Worm (Caenorhabditis elegans) whole organism, L2 larva: ENCODE data around the gene catp-8.
A peak's percentile ranks its signal among the peaks of the same experiment; 100 is the strongest.

ENCODE experiments used
- C34F6.9 ChIP-seq: fragments of 150-350 bp; optimal IDR thresholded peaks from 2 replicates; lab custom pipeline; 2014; ENCODE audit warnings: missing biosample characterization, missing genetic modification characterization
- F13H6.1 ChIP-seq: sonication (generic microtip); optimal IDR thresholded peaks from 2 replicates; lab custom pipeline; 2016; ENCODE audit warnings: missing genetic modification characterization, missing compliant biosample characterization
- R02D3.7 ChIP-seq: fragments of 150-350 bp; optimal IDR thresholded peaks from 2 replicates; lab custom pipeline; 2014; ENCODE audit warnings: missing biosample characterization, missing genetic modification characterization
- Y55F3AM.14 ChIP-seq: fragments of 200-800 bp; sonication (Bioruptor generic); optimal IDR thresholded peaks from 2 replicates; lab custom pipeline; 2018; ENCODE audit warnings: mild to moderate bottlenecking, missing genetic modification characterization, missing compliant biosample characterization
- ZK546.5 ChIP-seq: sonication (generic microtip); optimal IDR thresholded peaks from 2 replicates; lab custom pipeline; 2017; ENCODE audit warnings: missing biosample characterization, missing genetic modification characterization
- alr-1 ChIP-seq: fragments of 150-350 bp; optimal IDR thresholded peaks from 2 replicates; lab custom pipeline; 2014; ENCODE audit warnings: missing biosample characterization, missing genetic modification characterization
- ama-1 ChIP-seq: fragments of 150-350 bp; optimal IDR thresholded peaks from 2 replicates; lab custom pipeline; 2018; ENCODE audit warnings: inconsistent platforms
- blmp-1 ChIP-seq: sonication (generic microtip); optimal IDR thresholded peaks from 2 replicates; lab custom pipeline; 2017; ENCODE audit warnings: missing genetic modification characterization, mild to moderate bottlenecking, missing compliant biosample characterization, antibody characterized with exemption, moderate library complexity; ENCODE audit not compliant: insufficient read depth
- ceh-16 ChIP-seq: fragments of 150-350 bp; optimal IDR thresholded peaks from 2 replicates; lab custom pipeline; 2014; ENCODE audit warnings: missing biosample characterization, missing genetic modification characterization
- ceh-82 ChIP-seq: fragments of 150-350 bp; optimal IDR thresholded peaks from 2 replicates; lab custom pipeline; 2014; ENCODE audit warnings: missing biosample characterization, missing genetic modification characterization
- crh-2 ChIP-seq: sonication (generic microtip); optimal IDR thresholded peaks from 2 replicates; lab custom pipeline; 2017; ENCODE audit warnings: missing biosample characterization, missing genetic modification characterization
- dmd-4 ChIP-seq: sonication (generic microtip); optimal IDR thresholded peaks from 2 replicates; lab custom pipeline; 2017; ENCODE audit warnings: missing biosample characterization, missing genetic modification characterization
- egl-27 ChIP-seq: sonication (generic microtip); optimal IDR thresholded peaks from 3 replicates; lab custom pipeline; 2017; ENCODE audit warnings: missing biosample characterization, missing genetic modification reagents, missing genetic modification characterization
- elt-1 ChIP-seq: fragments of 150-350 bp; optimal IDR thresholded peaks from 2 replicates; lab custom pipeline; 2014; ENCODE audit warnings: missing biosample characterization, missing genetic modification characterization
- elt-3 ChIP-seq: sonication (generic microtip); optimal IDR thresholded peaks from 2 replicates; lab custom pipeline; 2017; ENCODE audit warnings: missing biosample characterization, missing genetic modification characterization
- fos-1 ChIP-seq: fragments of 150-350 bp; optimal IDR thresholded peaks from 2 replicates; lab custom pipeline; 2014; ENCODE audit warnings: missing biosample characterization, missing genetic modification characterization
- lin-13 ChIP-seq: fragments of 150-350 bp; optimal IDR thresholded peaks from 2 replicates; lab custom pipeline; 2014; ENCODE audit warnings: missing biosample characterization, missing genetic modification reagents, missing genetic modification characterization
- lin-39 ChIP-seq: fragments of 150-350 bp; optimal IDR thresholded peaks from 2 replicates; lab custom pipeline; 2014; ENCODE audit warnings: missing biosample characterization, missing genetic modification reagents, missing genetic modification characterization
- lsy-2 ChIP-seq, 2 experiments: fragments of 150-350 bp in 1 of 2; sonication (generic microtip) in 1 of 2; optimal IDR thresholded peaks; 2 replicates each; lab custom pipeline; 2014 to 2017; ENCODE audit warnings: missing biosample characterization in 2 of 2, missing genetic modification characterization in 2 of 2
- mab-5 ChIP-seq: fragments of 150-350 bp; optimal IDR thresholded peaks from 2 replicates; lab custom pipeline; 2014; ENCODE audit warnings: missing biosample characterization, missing genetic modification characterization
- mbf-1 ChIP-seq: sonication (generic microtip); optimal IDR thresholded peaks from 2 replicates; lab custom pipeline; 2017; ENCODE audit warnings: missing biosample characterization, missing genetic modification characterization
- mdl-1 ChIP-seq, 2 experiments: fragments of 150-350 bp in 1 of 2; sonication (generic microtip) in 1 of 2; optimal IDR thresholded peaks; 2 replicates each; lab custom pipeline; 2017; ENCODE audit warnings: missing biosample characterization in 2 of 2, missing genetic modification characterization in 2 of 2
- nhr-10 ChIP-seq: sonication (generic microtip); optimal IDR thresholded peaks from 2 replicates; lab custom pipeline; 2017; ENCODE audit warnings: missing biosample characterization, missing genetic modification characterization
- nhr-11 ChIP-seq: fragments of 150-350 bp; optimal IDR thresholded peaks from 2 replicates; lab custom pipeline; 2014; ENCODE audit warnings: missing biosample characterization, missing genetic modification characterization
- nhr-12 ChIP-seq: fragments of 150-350 bp; optimal IDR thresholded peaks from 2 replicates; lab custom pipeline; 2014; ENCODE audit warnings: missing biosample characterization, missing genetic modification characterization
- nhr-129 ChIP-seq: fragments of 150-350 bp; optimal IDR thresholded peaks from 2 replicates; lab custom pipeline; 2014; ENCODE audit warnings: missing biosample characterization, missing genetic modification characterization
- nhr-21 ChIP-seq: fragments of 150-350 bp; optimal IDR thresholded peaks from 2 replicates; lab custom pipeline; 2014; ENCODE audit warnings: missing biosample characterization, missing genetic modification characterization
- nhr-23 ChIP-seq: fragments of 150-350 bp; optimal IDR thresholded peaks from 2 replicates; lab custom pipeline; 2014; ENCODE audit warnings: missing biosample characterization, missing genetic modification reagents, missing genetic modification characterization
- nhr-237 ChIP-seq: fragments of 150-350 bp; optimal IDR thresholded peaks from 2 replicates; lab custom pipeline; 2014; ENCODE audit warnings: missing biosample characterization, missing genetic modification characterization
- nhr-25 ChIP-seq: fragments of 150-350 bp; sonication (generic microtip); optimal IDR thresholded peaks from 3 replicates; lab custom pipeline; 2014; ENCODE audit warnings: missing biosample characterization, missing genetic modification characterization
- nhr-6 ChIP-seq: fragments of 150-350 bp; optimal IDR thresholded peaks from 2 replicates; lab custom pipeline; 2014; ENCODE audit warnings: missing biosample characterization, missing genetic modification characterization
- peb-1 ChIP-seq: fragments of 150-350 bp; optimal IDR thresholded peaks from 2 replicates; lab custom pipeline; 2014; ENCODE audit warnings: missing biosample characterization, missing genetic modification characterization
- sem-4 ChIP-seq: fragments of 150-350 bp; optimal IDR thresholded peaks from 2 replicates; lab custom pipeline; 2014; ENCODE audit warnings: missing biosample characterization, missing genetic modification reagents, missing genetic modification characterization
- skn-1 ChIP-seq: sonication (generic microtip); optimal IDR thresholded peaks from 2 replicates; lab custom pipeline; 2017; ENCODE audit warnings: missing biosample characterization, missing genetic modification characterization
- sma-3 ChIP-seq: sonication (generic microtip); optimal IDR thresholded peaks from 2 replicates; lab custom pipeline; 2016; ENCODE audit warnings: missing genetic modification reagents, missing genetic modification characterization, missing compliant biosample characterization
- sma-9 ChIP-seq, 2 experiments: fragments of 150-350 bp in 1 of 2; sonication (generic microtip) in 1 of 2; optimal IDR thresholded peaks; 2 replicates each; lab custom pipeline; 2014 to 2016; ENCODE audit warnings: missing genetic modification characterization in 2 of 2, mild to moderate bottlenecking in 1 of 2, missing biosample characterization in 1 of 2, missing compliant biosample characterization in 1 of 2, missing genetic modification reagents in 1 of 2, moderate library complexity in 1 of 2
- snpc-4 ChIP-seq: fragments of 150-350 bp; optimal IDR thresholded peaks from 2 replicates; lab custom pipeline; 2014; ENCODE audit warnings: missing biosample characterization, missing genetic modification characterization
- unc-39 ChIP-seq: fragments of 150-350 bp; optimal IDR thresholded peaks from 2 replicates; lab custom pipeline; 2014; ENCODE audit warnings: missing biosample characterization, missing genetic modification characterization
- unc-55 ChIP-seq: fragments of 150-350 bp; sonication (generic microtip); optimal IDR thresholded peaks from 3 replicates; lab custom pipeline; 2014; ENCODE audit warnings: missing biosample characterization, missing genetic modification reagents, missing genetic modification characterization
- unc-62 ChIP-seq: fragments of 150-350 bp; optimal IDR thresholded peaks from 2 replicates; lab custom pipeline; 2014; ENCODE audit warnings: missing biosample characterization, missing genetic modification reagents, missing genetic modification characterization
- zag-1 ChIP-seq: fragments of 150-350 bp; optimal IDR thresholded peaks from 2 replicates; lab custom pipeline; 2014; ENCODE audit warnings: missing biosample characterization, missing genetic modification characterization
- ztf-1 ChIP-seq: fragments of 200-800 bp; sonication (Bioruptor generic); conservative IDR thresholded peaks from 2 replicates; pipeline ENCODE4 v1.3.6; 2022; ENCODE audit warnings: missing genetic modification characterization, missing compliant biosample characterization
- ztf-11 ChIP-seq: sonication (generic microtip); optimal IDR thresholded peaks from 2 replicates; lab custom pipeline; 2017; ENCODE audit warnings: missing biosample characterization, missing genetic modification characterization
- ztf-4 ChIP-seq: fragments of 150-350 bp; optimal IDR thresholded peaks from 2 replicates; lab custom pipeline; 2014; ENCODE audit warnings: missing biosample characterization, missing genetic modification characterization

The catp-8 gene

DNA sequence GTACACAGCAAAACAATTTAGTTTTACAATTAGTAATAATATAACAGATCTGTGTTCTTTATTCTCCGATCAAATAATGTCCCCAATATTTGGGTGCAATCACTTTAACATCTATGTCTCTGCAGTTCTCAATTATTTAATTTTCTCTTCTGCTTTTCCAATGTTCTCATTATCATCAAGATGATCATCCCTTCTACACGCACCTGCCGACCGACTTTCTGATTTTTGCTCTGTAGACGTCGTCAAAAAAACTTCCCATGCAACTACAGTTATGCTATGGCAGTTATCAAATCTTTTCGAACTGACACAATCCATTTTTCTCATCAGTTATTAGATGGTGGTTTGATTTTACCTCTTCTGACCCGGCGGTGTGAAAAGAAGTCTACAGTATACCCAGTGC lies 24.6 kb upstream of the catp-8 start:
- peak; percentile 38 for TF ChIP-seq nhr-21
- no peak for TF ChIP-seq R02D3.7 (tag; lab: Kevin White, UChicago)
- peak; percentile 16 for TF ChIP-seq fos-1 (tag; lab: Kevin White, UChicago)
- TF ChIP-seq sma-9 (GFP tag; optimal IDR thresholded peaks at IDR 0.05; lab: Kevin White, UChicago) = peak; percentile 89
- no peak for TF ChIP-seq sma-9 (tag; optimal IDR thresholded peaks at IDR 0.05; lab: Kevin White, UChicago)
- TF ChIP-seq blmp-1 (tag; lab: Kevin White, UChicago) = peak; percentile 41
- TF ChIP-seq crh-2 (tag; lab: Kevin White, UChicago) = peak; percentile 27
- no peak for TF ChIP-seq ceh-82
- TF ChIP-seq skn-1 = no peak
- no peak for TF ChIP-seq lsy-2 (tag; optimal IDR thresholded peaks at IDR 0.05; lab: Kevin White, UChicago)
- peak; percentile 14 for TF ChIP-seq nhr-25
- no peak for TF ChIP-seq dmd-4 (tag; lab: Kevin White, UChicago)

DNA sequence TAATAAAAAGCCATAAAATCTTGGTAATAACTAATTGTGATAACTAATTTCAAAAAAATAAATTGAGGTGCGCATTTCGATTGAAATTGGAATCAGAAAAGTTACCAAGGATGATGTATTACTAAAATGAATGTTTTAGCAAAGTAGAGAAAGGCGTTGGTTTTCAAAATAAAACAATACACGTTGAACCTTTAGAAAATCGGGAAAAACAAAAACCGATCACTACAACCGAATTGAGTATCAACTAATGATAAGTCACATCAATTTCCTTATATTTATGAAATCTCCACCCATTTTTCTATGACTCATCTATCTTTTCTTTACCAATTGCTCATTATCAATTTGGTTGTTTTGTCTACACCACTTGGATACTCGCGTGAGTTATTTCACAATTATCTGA lies 21.4 kb upstream of the catp-8 start, which contains the start of gene H21P03.10:
Gene H21P03.10, plus strand, starts transcription at position 301 of the 400 bp plus-strand sequence.
- TF ChIP-seq nhr-6 (tag; lab: Kevin White, UChicago) = no peak
- no peak for TF ChIP-seq nhr-237
- TF ChIP-seq egl-27 (tag; lab: Kevin White, UChicago) = no peak
- no peak for TF ChIP-seq nhr-25
- no peak for TF ChIP-seq F13H6.1 (tag; lab: Kevin White, UChicago)
- no peak for TF ChIP-seq zag-1
- TF ChIP-seq ztf-11 (tag; lab: Kevin White, UChicago) = no peak
- no peak for TF ChIP-seq skn-1
- TF ChIP-seq nhr-12 (tag; lab: Kevin White, UChicago) = no peak
- TF ChIP-seq lin-13 (GFP tag; lab: Kevin White, UChicago) = no peak
- no peak for TF ChIP-seq mdl-1 (tag; optimal IDR thresholded peaks at IDR 0.05; lab: Kevin White, UChicago)
- TF ChIP-seq ama-1 = no peak
- TF ChIP-seq, all 48 proteins: peak for 0

DNA sequence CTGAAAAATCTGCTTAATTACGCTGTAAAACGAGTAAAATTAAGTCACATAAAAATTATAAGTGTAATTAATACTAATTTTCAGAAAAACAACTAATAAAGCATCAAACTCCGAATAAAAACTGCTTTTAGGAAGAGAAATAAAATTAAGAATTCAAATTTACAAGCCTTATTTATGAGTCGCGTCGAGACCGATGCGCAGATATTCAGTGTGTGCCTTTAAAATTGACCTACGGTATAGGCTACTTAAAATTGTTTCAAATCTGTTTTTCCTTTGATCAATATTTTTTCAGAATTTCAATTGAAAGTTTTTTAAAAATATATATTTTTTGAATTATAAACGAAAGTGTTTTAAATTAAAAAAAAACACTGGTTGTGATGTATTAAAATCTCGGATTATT lies 19.1 kb upstream of the catp-8 start, which contains the start of gene sms-1:
Gene sms-1, minus strand, starts transcription at position 6 of the 400 bp plus-strand sequence.
- TF ChIP-seq ZK546.5 = no peak
- no peak for TF ChIP-seq nhr-23
- TF ChIP-seq peb-1 (tag; lab: Kevin White, UChicago) = no peak
- TF ChIP-seq dmd-4 (tag; lab: Kevin White, UChicago) = no peak
- no peak for TF ChIP-seq elt-1 (tag; lab: Kevin White, UChicago)
- no peak for TF ChIP-seq nhr-12 (tag; lab: Kevin White, UChicago)
- TF ChIP-seq C34F6.9 (tag; lab: Kevin White, UChicago) = no peak
- TF ChIP-seq zag-1 = no peak
- no peak for TF ChIP-seq sma-3 (GFP tag; lab: Kevin White, UChicago)
- TF ChIP-seq ztf-4 (tag; lab: Kevin White, UChicago) = no peak
- no peak for TF ChIP-seq sem-4 (tag; lab: Kevin White, UChicago)
- no peak for TF ChIP-seq F13H6.1 (tag; lab: Kevin White, UChicago)
- no peak for TF ChIP-seq ztf-11 (tag; lab: Kevin White, UChicago)
- no peak for TF ChIP-seq mab-5
- TF ChIP-seq lsy-2 (tag; optimal IDR thresholded peaks at IDR 0.05; lab: Kevin White, UChicago) = no peak
- no peak for TF ChIP-seq nhr-21
- TF ChIP-seq ztf-1 (GFP tag; lab: Robert Waterston, UW) = no peak
- no peak for TF ChIP-seq nhr-10 (tag; lab: Kevin White, UChicago)
- TF ChIP-seq, all 48 proteins: peak for 0

DNA sequence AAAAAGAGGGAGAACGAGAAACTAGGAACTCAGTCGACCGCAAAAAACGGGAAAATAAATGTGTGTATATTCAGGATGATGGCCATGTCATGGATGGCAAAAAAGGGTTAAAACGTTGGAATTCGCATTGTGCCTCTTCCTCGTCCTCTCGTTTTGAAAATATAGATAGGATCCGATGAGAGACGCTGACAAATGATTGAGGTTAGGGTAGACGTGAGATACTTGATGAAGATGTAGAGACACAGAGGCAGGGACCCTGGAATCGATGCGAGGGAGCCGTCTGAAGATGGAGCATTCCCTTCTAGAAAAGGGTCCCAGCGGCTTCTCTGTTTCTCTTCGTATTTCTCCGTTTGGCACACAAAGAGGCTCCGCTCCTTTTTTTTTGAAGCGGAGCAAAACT lies 15.9 kb upstream of the catp-8 start:
- TF ChIP-seq nhr-23 (no peak), R02D3.7 (tag; lab: Kevin White, UChicago) (no peak), snpc-4 (no peak), nhr-129 (tag; lab: Kevin White, UChicago) (peak; percentile 64), elt-3 (tag; lab: Kevin White, UChicago) (no peak), mbf-1 (no peak), Y55F3AM.14 (GFP tag; lab: Kevin White, UChicago) (no peak), sem-4 (tag; lab: Kevin White, UChicago) (peak; percentile 40), ceh-82 (no peak), lsy-2 (tag; optimal IDR thresholded peaks at IDR 0.05; lab: Kevin White, UChicago) (peak in 1 of 2 experiments; percentile 47), ztf-1 (GFP tag; lab: Robert Waterston, UW) (no peak), egl-27 (tag; lab: Kevin White, UChicago) (peak; percentile 14), F13H6.1 (tag; lab: Kevin White, UChicago) (peak; percentile 12), unc-55 (GFP tag; lab: Kevin White, UChicago) (peak; percentile 65), nhr-21 (no peak), nhr-6 (tag; lab: Kevin White, UChicago) (no peak), crh-2 (tag; lab: Kevin White, UChicago) (peak; percentile 2), ZK546.5 (no peak), ceh-16 (tag; lab: Kevin White, UChicago) (no peak), nhr-12 (tag; lab: Kevin White, UChicago) (no peak), C34F6.9 (tag; lab: Kevin White, UChicago) (peak; percentile 24), dmd-4 (tag; lab: Kevin White, UChicago) (no peak), alr-1 (tag; lab: Kevin White, UChicago) (no peak), unc-39 (tag; lab: Kevin White, UChicago) (no peak), sma-3 (GFP tag; lab: Kevin White, UChicago) (no peak), elt-1 (tag; lab: Kevin White, UChicago) (no peak), lin-39 (tag; lab: Kevin White, UChicago) (no peak), peb-1 (tag; lab: Kevin White, UChicago) (no peak), nhr-11 (tag; lab: Kevin White, UChicago) (no peak), zag-1 (peak; percentile 60), lin-13 (GFP tag; lab: Kevin White, UChicago) (no peak), nhr-237 (no peak), ztf-11 (tag; lab: Kevin White, UChicago) (no peak), unc-62 (no peak), mdl-1 (tag; optimal IDR thresholded peaks at IDR 0.05; lab: Kevin White, UChicago) (no peak)
